Worm (Caenorhabditis elegans) whole organism, L4/young adult: Measurements from ENCODE around the gene ric-7.

Source experiments
- W03F9.2 ChIP-seq: fragments of 150-350 bp; optimal IDR thresholded peaks from 2 replicates; lab custom pipeline; 2014; ENCODE audit warnings: missing biosample characterization, missing genetic modification characterization
- dao-5 ChIP-seq: sonication (generic microtip); optimal IDR thresholded peaks from 2 replicates; lab custom pipeline; 2016; ENCODE audit warnings: missing genotype, missing genetic modification characterization, moderate library complexity, missing compliant biosample characterization
- him-1 ChIP-seq: sonication (generic microtip); optimal IDR thresholded peaks from 2 replicates; lab custom pipeline; 2016; ENCODE audit warnings: missing genotype, missing genetic modification reagents, missing genetic modification characterization, missing compliant biosample characterization

- no peak for TF ChIP-seq dao-5 (tag; lab: Kevin White, UChicago)
- TF ChIP-seq W03F9.2 (tag; lab: Kevin White, UChicago): no peak
- no peak for TF ChIP-seq him-1 (tag; lab: Kevin White, UChicago)
Measured at ce11 chrV:13992485-13992884, 13.2 kb downstream of the ric-7 start, which contains the start of gene droe-4.
